Worm (Caenorhabditis elegans) whole organism, L3 larva: ENCODE data around the gene zhit-1.

Experiments used
- nhr-23 ChIP-seq: fragments of 150-350 bp; optimal IDR thresholded peaks from 2 replicates; lab custom pipeline; 2014; ENCODE audit warnings: missing biosample characterization, missing genetic modification reagents, missing genetic modification characterization
- sea-2 ChIP-seq: fragments of 150-350 bp; sonication (generic microtip); optimal IDR thresholded peaks from 4 replicates; lab custom pipeline; 2014; ENCODE audit warnings: missing biosample characterization, missing genetic modification reagents, missing genetic modification characterization
- tbx-2 ChIP-seq: sonication (generic microtip); optimal IDR thresholded peaks from 2 replicates; lab custom pipeline; 2016; ENCODE audit warnings: mild to moderate bottlenecking, missing genetic modification characterization, missing compliant biosample characterization

DNA sequence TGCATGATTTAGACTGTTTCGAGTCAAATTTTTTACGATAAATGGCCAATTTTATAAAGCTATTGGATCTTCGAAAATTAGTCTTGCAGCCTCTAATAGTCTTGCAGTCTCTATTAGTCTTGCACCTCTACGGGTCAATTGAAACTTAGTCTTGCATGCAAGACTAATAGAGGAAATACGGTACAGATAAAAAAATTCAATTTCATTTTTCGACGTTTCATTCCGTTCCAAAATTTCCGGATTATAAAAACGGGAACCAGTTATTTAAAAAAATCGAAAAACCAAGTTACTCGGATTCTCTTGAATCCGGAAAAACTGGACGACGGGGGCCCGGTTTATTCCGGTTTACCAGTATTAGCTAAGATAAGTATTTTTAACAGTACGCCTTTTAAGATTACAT lies 25.0 kb upstream of the zhit-1 start, which contains the start of gene M03E7.1:
- TF ChIP-seq sea-2 (GFP tag; lab: Kevin White, UChicago) (no peak), nhr-23 (tag; lab: Kevin White, UChicago) (no peak), tbx-2 (tag; lab: Kevin White, UChicago) (no peak)
